Worm (Caenorhabditis elegans) whole organism, L2 larva: ENCODE results near the gene abhd-3.1.

ENCODE experiments used
- blmp-1 ChIP-seq: sonication (generic microtip); optimal IDR thresholded peaks from 2 replicates; lab custom pipeline; 2017; ENCODE audit warnings: missing genetic modification characterization, mild to moderate bottlenecking, missing compliant biosample characterization, antibody characterized with exemption, moderate library complexity; ENCODE audit not compliant: insufficient read depth
- lin-13 ChIP-seq: fragments of 150-350 bp; optimal IDR thresholded peaks from 2 replicates; lab custom pipeline; 2014; ENCODE audit warnings: missing biosample characterization, missing genetic modification reagents, missing genetic modification characterization
- mab-5 ChIP-seq: fragments of 150-350 bp; optimal IDR thresholded peaks from 2 replicates; lab custom pipeline; 2014; ENCODE audit warnings: missing biosample characterization, missing genetic modification characterization
- mdl-1 ChIP-seq, 2 experiments: fragments of 150-350 bp in 1 of 2; sonication (generic microtip) in 1 of 2; optimal IDR thresholded peaks; 2 replicates each; lab custom pipeline; 2017; ENCODE audit warnings: missing biosample characterization in 2 of 2, missing genetic modification characterization in 2 of 2
- nhr-23 ChIP-seq: fragments of 150-350 bp; optimal IDR thresholded peaks from 2 replicates; lab custom pipeline; 2014; ENCODE audit warnings: missing biosample characterization, missing genetic modification reagents, missing genetic modification characterization
- nhr-77 ChIP-seq: fragments of 150-350 bp; optimal IDR thresholded peaks from 2 replicates; lab custom pipeline; 2014; ENCODE audit warnings: missing biosample characterization, missing genetic modification characterization
- unc-62 ChIP-seq: fragments of 150-350 bp; optimal IDR thresholded peaks from 2 replicates; lab custom pipeline; 2014; ENCODE audit warnings: missing biosample characterization, missing genetic modification reagents, missing genetic modification characterization
- zag-1 ChIP-seq: fragments of 150-350 bp; optimal IDR thresholded peaks from 2 replicates; lab custom pipeline; 2014; ENCODE audit warnings: missing biosample characterization, missing genetic modification characterization
- ztf-4 ChIP-seq: fragments of 150-350 bp; optimal IDR thresholded peaks from 2 replicates; lab custom pipeline; 2014; ENCODE audit warnings: missing biosample characterization, missing genetic modification characterization

DNA sequence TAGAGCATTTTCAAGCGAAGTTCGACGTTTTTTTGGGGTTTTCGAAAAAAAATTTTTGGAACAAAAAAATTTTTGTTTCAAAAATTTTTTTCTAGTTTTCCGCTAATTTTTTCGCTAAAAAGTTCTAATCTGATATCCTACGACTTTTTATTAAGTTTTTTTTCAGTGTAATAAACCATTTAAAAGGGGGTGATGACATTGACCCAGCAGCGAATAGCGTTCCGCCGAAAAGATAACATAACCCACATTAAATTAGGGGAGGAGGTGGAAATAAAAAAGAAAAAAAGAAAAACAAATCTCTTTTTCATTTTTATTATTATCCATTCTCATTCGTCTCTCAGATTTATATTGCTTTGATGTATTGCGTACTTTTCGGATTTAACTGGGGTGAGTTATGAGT, 52.2 kb downstream of the abhd-3.1 start, which contains the start of gene Y60A3A.23:
- TF ChIP-seq blmp-1 (no peak), ztf-4 (tag; lab: Kevin White, UChicago) (no peak), nhr-77 (tag; lab: Kevin White, UChicago) (no peak), unc-62 (no peak), lin-13 (GFP tag; lab: Kevin White, UChicago) (no peak), nhr-23 (tag; lab: Kevin White, UChicago) (no peak), mdl-1 (tag; optimal IDR thresholded peaks at IDR 0.05; lab: Kevin White, UChicago) (no peak), zag-1 (tag; lab: Kevin White, UChicago) (no peak), mab-5 (no peak)
